Fruit fly (Drosophila melanogaster): ENCODE data around the gene GCS2beta.

The GCS2beta gene

dm6 chr2L:17472582-17473524 is 11.3 kb downstream of the GCS2beta start, which contains the start of gene BicD:
Gene BicD, minus strand, starts transcription at chr2L:17473215.
- no peak for TF ChIP-seq noc (tag; optimal IDR thresholded peaks at IDR 0.05)

dm6 chr2L:17471524-17471923 is 12.6 kb downstream of the GCS2beta start, which contains the start of gene Sgt:
Gene Sgt, plus strand, starts transcription at chr2L:17471603.
- TF ChIP-seq noc (tag; optimal IDR thresholded peaks at IDR 0.05) = no peak

DNA sequence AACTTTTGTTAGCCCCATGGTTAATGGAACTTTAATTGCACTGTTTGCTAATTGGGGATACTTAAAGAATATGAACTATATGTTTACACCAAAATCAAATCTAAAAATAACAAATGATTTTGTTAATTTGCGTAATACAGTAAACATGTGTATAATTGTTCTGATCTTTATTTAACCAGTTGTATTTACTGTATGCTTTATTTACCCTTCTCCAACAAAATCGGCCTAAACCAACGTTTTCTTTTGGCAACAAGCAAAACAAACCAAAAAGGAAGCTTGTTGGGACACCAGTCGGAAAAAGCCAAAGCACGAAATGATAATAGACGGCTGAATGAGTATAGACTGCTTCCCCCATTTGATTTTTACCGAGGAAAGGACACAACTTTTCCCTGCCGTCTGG is 13.5 kb downstream of the GCS2beta start:
- TF ChIP-seq noc (tag; optimal IDR thresholded peaks at IDR 0.05) = peak; percentile 79

DNA sequence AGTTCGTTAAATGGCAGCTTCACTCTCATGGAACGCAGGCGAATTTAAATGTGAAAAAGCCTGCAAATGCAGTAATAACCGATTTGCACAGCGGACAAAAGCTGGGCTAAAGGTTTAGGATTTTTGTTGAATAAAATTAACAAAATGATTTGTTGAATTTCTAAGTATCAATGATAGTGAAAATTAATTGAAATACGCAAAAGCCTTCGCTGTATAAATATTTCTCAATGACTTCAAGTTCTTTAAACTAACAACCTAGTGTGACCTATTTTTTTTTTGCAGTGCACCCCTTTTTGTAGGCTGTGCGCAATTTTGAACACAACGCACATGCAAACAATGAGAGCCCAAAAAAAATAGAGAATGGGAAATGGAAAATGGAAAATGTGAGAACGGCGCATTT is 17.2 kb downstream of the GCS2beta start:
- no peak for TF ChIP-seq noc (tag; optimal IDR thresholded peaks at IDR 0.05)

DNA sequence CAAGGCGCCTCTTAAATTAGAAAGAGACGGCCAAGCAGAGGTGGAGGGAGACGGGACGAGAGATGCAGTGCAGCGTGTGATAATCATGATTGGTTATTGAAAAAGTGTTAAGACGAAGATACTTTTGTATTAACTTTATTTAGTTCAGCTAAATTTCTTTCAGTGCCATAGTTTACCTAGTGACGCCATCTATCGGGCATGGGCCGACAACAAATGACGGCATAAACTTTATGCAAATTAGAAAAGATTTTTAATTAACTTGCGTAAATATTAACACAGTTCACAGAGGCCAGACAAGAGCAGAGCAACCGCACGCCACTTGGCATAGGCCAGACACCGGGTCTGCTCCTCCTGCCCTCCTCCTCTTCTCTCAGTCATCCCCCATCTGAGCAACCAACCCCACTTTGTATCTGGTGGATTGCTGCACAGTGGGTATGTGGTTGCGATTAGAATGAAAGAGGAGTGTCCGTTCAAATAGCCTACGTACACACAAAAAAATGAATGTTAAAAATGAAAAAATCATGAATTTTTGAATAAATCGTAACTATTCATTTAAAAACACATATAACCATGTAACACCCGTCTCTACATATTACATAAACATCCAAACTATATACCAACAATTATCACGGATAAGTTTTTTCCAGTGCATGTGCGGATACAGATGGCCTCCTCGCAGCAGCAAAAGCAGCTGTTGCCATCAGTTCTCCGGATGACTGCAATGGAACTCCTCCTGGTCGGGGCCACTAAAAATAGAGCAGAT is 18.0 kb downstream of the GCS2beta start:
- no peak for TF ChIP-seq noc (tag; optimal IDR thresholded peaks at IDR 0.05)

dm6 chr2L:17457944-17458343 is 26.2 kb downstream of the GCS2beta start, which contains the start of gene CG18563:
Gene CG18563, minus strand, starts transcription at chr2L:17458044.
- no peak for TF ChIP-seq noc (tag; optimal IDR thresholded peaks at IDR 0.05)

- TF ChIP-seq noc (tag; optimal IDR thresholded peaks at IDR 0.05) = no peak
Measured at dm6 chr2L:17455823-17456222, 28.3 kb downstream of the GCS2beta start, which contains the start of gene SPH93. Gene SPH93, minus strand, starts transcription at chr2L:17455923.

DNA sequence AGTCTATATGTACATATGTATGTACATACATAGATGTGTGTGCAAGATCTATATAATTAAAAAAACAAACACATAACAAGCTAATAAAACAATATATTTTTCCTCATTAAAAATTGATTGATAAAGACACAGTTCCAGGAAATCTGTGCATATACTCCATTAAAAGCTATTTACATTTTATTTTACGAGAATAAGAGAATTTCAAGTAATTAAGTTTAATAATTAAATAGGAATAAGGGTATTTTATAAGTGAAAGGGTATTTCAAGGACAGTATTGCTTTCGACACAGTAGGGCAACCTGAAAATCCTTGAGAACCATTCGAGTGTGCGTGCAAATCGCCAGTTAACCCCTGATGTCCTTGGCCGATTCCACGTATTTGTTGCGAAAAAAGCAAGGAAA is 31.5 kb downstream of the GCS2beta start, which contains the start of gene CG5050:
TSS of gene CG5050 (plus strand) at position 301 of the 400 bp plus-strand sequence.
- no peak for TF ChIP-seq noc (tag; optimal IDR thresholded peaks at IDR 0.05)

DNA sequence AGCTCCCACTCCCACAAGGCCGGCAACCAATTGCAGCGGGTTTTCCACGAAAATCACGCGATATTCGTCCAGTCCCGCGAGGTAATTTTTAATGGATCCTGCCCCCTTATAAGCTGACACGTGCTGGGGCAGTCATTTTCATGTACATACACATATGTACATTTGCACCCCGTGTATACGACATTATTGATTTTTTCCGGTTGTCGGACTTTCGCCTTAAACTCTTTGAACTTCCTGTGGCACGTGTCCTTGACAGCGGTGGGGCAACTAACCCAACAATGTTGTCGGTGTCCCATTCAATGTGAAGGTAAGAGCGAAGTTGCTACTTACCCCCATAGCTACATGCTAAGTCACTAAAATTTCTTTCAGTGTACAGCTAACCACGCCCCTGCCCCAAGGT is 32.0 kb downstream of the GCS2beta start:
- no peak for TF ChIP-seq noc (tag; optimal IDR thresholded peaks at IDR 0.05)

- peak; percentile 84 for TF ChIP-seq noc (tag; optimal IDR thresholded peaks at IDR 0.05)
Measured at dm6 chr2L:17450505-17451415, 33.3 kb downstream of the GCS2beta start.

- peak; percentile 16 for TF ChIP-seq noc (tag; optimal IDR thresholded peaks at IDR 0.05)
Measured at dm6 chr2L:17449608-17450504, 34.3 kb downstream of the GCS2beta start, which contains the start of gene dl. Gene dl, minus strand, starts transcription at chr2L:17450364.

DNA sequence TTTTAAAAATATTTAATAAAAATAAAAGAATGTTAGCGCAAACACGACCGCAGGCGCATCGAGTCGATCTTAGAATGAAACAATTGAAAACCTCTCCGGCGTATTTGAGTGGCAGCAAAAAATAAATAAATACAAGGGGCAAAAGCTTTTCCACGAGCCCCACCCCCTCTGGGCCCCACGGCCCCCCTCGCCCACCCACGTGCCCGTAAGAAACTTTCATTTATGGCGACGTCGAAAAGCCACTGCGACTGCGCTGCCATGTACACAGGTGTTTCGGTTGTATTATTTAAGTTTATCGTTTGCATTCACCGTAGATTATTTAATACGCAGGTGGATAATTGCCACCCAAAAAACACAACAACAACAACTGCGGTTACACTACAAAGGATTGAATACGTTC is 35.7 kb downstream of the GCS2beta start:
- no peak for TF ChIP-seq noc (tag; optimal IDR thresholded peaks at IDR 0.05)

dm6 chr2L:17447071-17447470 is 37.0 kb downstream of the GCS2beta start:
- no peak for TF ChIP-seq noc (tag; optimal IDR thresholded peaks at IDR 0.05)

DNA sequence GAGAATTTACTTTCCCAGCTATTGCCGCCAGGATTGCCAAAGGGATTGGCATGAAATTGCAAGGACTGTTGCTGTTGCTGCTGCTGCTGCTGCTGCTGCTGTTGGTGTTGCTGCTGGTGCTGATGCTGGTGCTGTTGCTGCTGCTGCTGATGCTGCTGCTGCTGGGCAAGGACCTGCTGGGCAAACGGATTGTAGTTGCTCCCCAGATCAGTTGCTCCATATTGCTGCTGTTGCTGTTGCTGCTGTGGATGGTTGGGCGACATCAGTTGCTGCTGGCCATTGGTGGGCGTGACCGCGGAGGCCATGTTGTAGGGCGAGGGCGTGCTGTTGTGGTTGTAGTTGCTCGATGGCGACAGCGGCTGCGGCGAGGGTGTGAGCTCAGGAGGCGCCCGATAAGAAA is 46.5 kb downstream of the GCS2beta start:
- no peak for TF ChIP-seq noc (tag; optimal IDR thresholded peaks at IDR 0.05)

Measured in whole organism, larva.